Worm (Caenorhabditis elegans) whole organism, young adult: ENCODE measurements around the gene cyp-25A2.

Experiments
- B0019.2 ChIP-seq: fragments of 200-800 bp; sonication (Bioruptor generic); conservative IDR thresholded peaks from 2 replicates; pipeline ENCODE4 v1.3.6; 2022; ENCODE audit warnings: missing genetic modification reagents, missing genetic modification characterization, missing compliant biosample characterization
- B0261.1 ChIP-seq: sonication (generic microtip); optimal IDR thresholded peaks from 2 replicates; lab custom pipeline; 2016; ENCODE audit warnings: mild to moderate bottlenecking, missing genetic modification characterization, moderate library complexity, missing compliant biosample characterization
- C17E4.6 ChIP-seq: fragments of 200-800 bp; sonication (Bioruptor generic); IDR thresholded peaks from 2 replicates; pipeline ENCODE4 v1.3.6; 2022; ENCODE audit warnings: missing genetic modification reagents, missing genetic modification characterization, missing compliant biosample characterization
- D2030.7 ChIP-seq: fragments of 200-800 bp; sonication (Bioruptor generic); IDR thresholded peaks from 2 replicates; pipeline ENCODE4 v1.3.6; 2022; ENCODE audit warnings: missing genetic modification reagents, missing genetic modification characterization, missing compliant biosample characterization
- F33H1.4 ChIP-seq: fragments of 200-800 bp; sonication (Bioruptor generic); IDR thresholded peaks from 2 replicates; pipeline ENCODE4 v1.3.6; 2022; ENCODE audit warnings: missing genetic modification reagents, missing genetic modification characterization, missing compliant biosample characterization
- F39B2.1 ChIP-seq: fragments of 200-800 bp; sonication (Bioruptor generic); IDR thresholded peaks from 2 replicates; pipeline ENCODE4 v1.3.6; 2022; ENCODE audit warnings: missing genetic modification reagents, missing genetic modification characterization, missing compliant biosample characterization
- F57C9.4 ChIP-seq: sonication (generic microtip); optimal IDR thresholded peaks from 2 replicates; lab custom pipeline; 2017; ENCODE audit warnings: mild to moderate bottlenecking, missing genetic modification characterization, missing compliant biosample characterization
- K12H6.12 ChIP-seq: fragments of 200-800 bp; sonication (Bioruptor generic); optimal IDR thresholded peaks from 2 replicates; lab custom pipeline; 2018; ENCODE audit warnings: mild to moderate bottlenecking, missing genetic modification characterization, missing compliant biosample characterization
- Y95B8A.8 ChIP-seq: fragments of 200-800 bp; sonication (Bioruptor generic); IDR thresholded peaks from 2 replicates; pipeline ENCODE4 v1.3.6; 2022; ENCODE audit warnings: missing genetic modification reagents, missing genetic modification characterization, missing compliant biosample characterization
- ZK185.1 ChIP-seq: sonication (generic microtip); optimal IDR thresholded peaks from 2 replicates; lab custom pipeline; 2016; ENCODE audit warnings: mild to moderate bottlenecking, missing genetic modification characterization, missing compliant biosample characterization; ENCODE audit not compliant: poor library complexity, severe bottlenecking
- ama-1 ChIP-seq, 3 experiments: fragments of 150-350 bp in 1 of 3; sonication (generic microtip) in 2 of 3; optimal IDR thresholded peaks; 2 replicates each; lab custom pipeline; 2014 to 2018; ENCODE audit warnings: missing biosample characterization in 2 of 3, missing genetic modification characterization in 2 of 3, missing genetic modification reagents in 2 of 3
- attf-6 ChIP-seq: fragments of 200-800 bp; sonication (Bioruptor generic); IDR thresholded peaks from 2 replicates; pipeline ENCODE4 v1.3.6; 2022; ENCODE audit warnings: missing genetic modification reagents, missing genetic modification characterization, missing compliant biosample characterization
- ccch-3 ChIP-seq: fragments of 200-800 bp; sonication (Bioruptor generic); optimal IDR thresholded peaks from 2 replicates; lab custom pipeline; 2018; ENCODE audit warnings: mild to moderate bottlenecking, missing genetic modification characterization, missing compliant biosample characterization
- cebp-2 ChIP-seq: fragments of 200-800 bp; sonication (Bioruptor generic); IDR thresholded peaks from 2 replicates; pipeline ENCODE4 v1.3.6; 2022; ENCODE audit warnings: missing genetic modification characterization, missing compliant biosample characterization
- ceh-27 ChIP-seq: fragments of 200-800 bp; sonication (Bioruptor generic); optimal IDR thresholded peaks from 2 replicates; lab custom pipeline; 2018; ENCODE audit warnings: mild to moderate bottlenecking, missing genetic modification characterization, moderate library complexity, missing compliant biosample characterization
- ceh-79 ChIP-seq: sonication (generic microtip); optimal IDR thresholded peaks from 2 replicates; lab custom pipeline; 2017; ENCODE audit warnings: mild to moderate bottlenecking, missing genetic modification characterization, missing compliant biosample characterization
- dpl-1 ChIP-seq: fragments of 150-350 bp; optimal IDR thresholded peaks from 2 replicates; lab custom pipeline; 2014; ENCODE audit warnings: missing biosample characterization, missing genetic modification reagents, missing genetic modification characterization
- egl-18 ChIP-seq: fragments of 200-800 bp; sonication (Bioruptor generic); IDR thresholded peaks from 2 replicates; pipeline ENCODE4 v1.3.6; 2022; ENCODE audit warnings: missing genetic modification reagents, missing genetic modification characterization, missing compliant biosample characterization
- egl-44 ChIP-seq: fragments of 200-800 bp; sonication (Bioruptor generic); IDR thresholded peaks from 2 replicates; pipeline ENCODE4 v1.3.6; 2022; ENCODE audit warnings: missing genetic modification reagents, missing genetic modification characterization, missing compliant biosample characterization
- ets-4 ChIP-seq: fragments of 200-800 bp; sonication (Bioruptor generic); optimal IDR thresholded peaks from 2 replicates; lab custom pipeline; 2018; ENCODE audit warnings: mild to moderate bottlenecking, missing genetic modification characterization, missing compliant biosample characterization
- hlh-12 ChIP-seq: sonication (generic microtip); optimal IDR thresholded peaks from 2 replicates; lab custom pipeline; 2016; ENCODE audit warnings: missing genetic modification characterization, missing compliant biosample characterization
- lin-26 ChIP-seq: fragments of 200-800 bp; sonication (Bioruptor generic); IDR thresholded peaks from 2 replicates; pipeline ENCODE4 v1.3.6; 2022; ENCODE audit warnings: missing genetic modification reagents, missing genetic modification characterization, missing compliant biosample characterization
- lsl-1 ChIP-seq: fragments of 200-800 bp; sonication (Bioruptor generic); optimal IDR thresholded peaks from 2 replicates; lab custom pipeline; 2018; ENCODE audit warnings: mild to moderate bottlenecking, missing genetic modification characterization, moderate library complexity, missing compliant biosample characterization
- mcd-1 ChIP-seq: fragments of 200-800 bp; sonication (Bioruptor generic); IDR thresholded peaks from 2 replicates; pipeline ENCODE4 v1.3.6; 2022; ENCODE audit warnings: missing genetic modification reagents, missing genetic modification characterization, missing compliant biosample characterization
- mel-28 ChIP-seq: sonication (generic microtip); optimal IDR thresholded peaks from 2 replicates; lab custom pipeline; 2016; ENCODE audit warnings: borderline replicate concordance, mild to moderate bottlenecking, missing genetic modification characterization, missing compliant biosample characterization
- mxl-1 ChIP-seq: sonication (generic microtip); optimal IDR thresholded peaks from 2 replicates; lab custom pipeline; 2016; ENCODE audit warnings: missing genetic modification characterization, missing compliant biosample characterization
- nfyb-1 ChIP-seq: fragments of 200-800 bp; sonication (Bioruptor generic); IDR thresholded peaks from 2 replicates; pipeline ENCODE4 v1.3.6; 2022; ENCODE audit warnings: missing genetic modification reagents, missing genetic modification characterization, missing compliant biosample characterization
- nhr-120 ChIP-seq: fragments of 200-800 bp; sonication (Bioruptor generic); IDR thresholded peaks from 2 replicates; pipeline ENCODE4 v1.3.6; 2022; ENCODE audit warnings: missing genetic modification characterization, missing compliant biosample characterization
- nhr-27 ChIP-seq: fragments of 200-800 bp; sonication (Bioruptor generic); optimal IDR thresholded peaks from 2 replicates; lab custom pipeline; 2018; ENCODE audit warnings: mild to moderate bottlenecking, missing genetic modification characterization, moderate library complexity, missing compliant biosample characterization
- pbrm-1 ChIP-seq: fragments of 200-800 bp; sonication (Bioruptor generic); IDR thresholded peaks from 2 replicates; pipeline ENCODE4 v1.3.6; 2022; ENCODE audit warnings: missing genetic modification reagents, missing genetic modification characterization, missing compliant biosample characterization
- rcor-1 ChIP-seq: fragments of 200-800 bp; sonication (Bioruptor generic); IDR thresholded peaks from 2 replicates; pipeline ENCODE4 v1.3.6; 2022; ENCODE audit warnings: missing genetic modification reagents, missing genetic modification characterization, missing compliant biosample characterization
- rec-8 ChIP-seq, 2 experiments: sonication (generic microtip); optimal IDR thresholded peaks; 2 replicates each; lab custom pipeline; 2016; ENCODE audit warnings: mild to moderate bottlenecking in 2 of 2, missing genetic modification characterization in 2 of 2, missing genetic modification reagents in 2 of 2, missing genotype in 2 of 2, missing biosample characterization in 1 of 2, missing compliant biosample characterization in 1 of 2, moderate library complexity in 1 of 2
- rpc-1 ChIP-seq, 2 experiments: fragments of 150-350 bp in 1 of 2; sonication (generic microtip) in 1 of 2; optimal IDR thresholded peaks; 2 replicates each; lab custom pipeline; 2014 to 2018; ENCODE audit warnings: missing biosample characterization in 1 of 2, missing genetic modification characterization in 1 of 2, missing genetic modification reagents in 1 of 2, missing genotype in 1 of 2
- sdz-38 ChIP-seq: sonication (generic microtip); optimal IDR thresholded peaks from 2 replicates; lab custom pipeline; 2016; ENCODE audit warnings: missing genotype, missing genetic modification characterization, missing compliant biosample characterization
- snpc-1.1 ChIP-seq: sonication (generic microtip); optimal IDR thresholded peaks from 2 replicates; lab custom pipeline; 2017; ENCODE audit warnings: missing genetic modification characterization, mild to moderate bottlenecking, missing compliant biosample characterization, antibody characterized with exemption, moderate library complexity, missing genotype, missing genetic modification reagents; ENCODE audit not compliant: insufficient read depth
- snpc-1.3 ChIP-seq: sonication (generic microtip); optimal IDR thresholded peaks from 2 replicates; lab custom pipeline; 2017; ENCODE audit warnings: missing genetic modification characterization, mild to moderate bottlenecking, missing compliant biosample characterization, antibody characterized with exemption, moderate library complexity, missing genotype, missing genetic modification reagents; ENCODE audit not compliant: insufficient read depth
- snpc-4 ChIP-seq, 5 experiments: fragments of 150-350 bp in 1 of 5; sonication (generic microtip) in 4 of 5; optimal IDR thresholded peaks; 2 replicates each; lab custom pipeline; 2014 to 2018; ENCODE audit warnings: missing genetic modification characterization in 5 of 5, missing biosample characterization in 3 of 5, antibody characterized with exemption in 2 of 5, mild to moderate bottlenecking in 2 of 5, missing compliant biosample characterization in 2 of 5, missing genotype in 2 of 5, moderate library complexity in 2 of 5, missing genetic modification reagents in 1 of 5
- tbx-9 ChIP-seq: sonication (generic microtip); optimal IDR thresholded peaks from 2 replicates; lab custom pipeline; 2016; ENCODE audit warnings: borderline replicate concordance, missing genetic modification characterization, inconsistent platforms, missing compliant biosample characterization
- unc-62 ChIP-seq: fragments of 150-350 bp; optimal IDR thresholded peaks from 2 replicates; lab custom pipeline; 2014; ENCODE audit warnings: missing biosample characterization, missing genetic modification reagents, missing genetic modification characterization
- zfh-2 ChIP-seq: fragments of 200-800 bp; sonication (Bioruptor generic); conservative IDR thresholded peaks from 2 replicates; pipeline ENCODE4 v1.3.6; 2022; ENCODE audit warnings: missing genetic modification reagents, missing genetic modification characterization, missing compliant biosample characterization
- zim-3 ChIP-seq: sonication (generic microtip); optimal IDR thresholded peaks from 2 replicates; lab custom pipeline; 2017; ENCODE audit warnings: mild to moderate bottlenecking, missing genetic modification characterization, moderate library complexity, missing compliant biosample characterization
- ztf-22 ChIP-seq: fragments of 200-800 bp; sonication (Bioruptor generic); optimal IDR thresholded peaks from 2 replicates; lab custom pipeline; 2018; ENCODE audit warnings: mild to moderate bottlenecking, missing genetic modification characterization, moderate library complexity, missing compliant biosample characterization
- ztf-26 ChIP-seq: sonication (generic microtip); optimal IDR thresholded peaks from 2 replicates; lab custom pipeline; 2017; ENCODE audit warnings: missing genetic modification characterization, missing compliant biosample characterization
- ztf-3 ChIP-seq: fragments of 200-800 bp; sonication (Bioruptor generic); optimal IDR thresholded peaks from 2 replicates; lab custom pipeline; 2018; ENCODE audit warnings: mild to moderate bottlenecking, missing genetic modification characterization, missing compliant biosample characterization
- ztf-6 ChIP-seq: fragments of 200-800 bp; sonication (Bioruptor generic); IDR thresholded peaks from 2 replicates; pipeline ENCODE4 v1.3.6; 2022; ENCODE audit warnings: missing genetic modification reagents, missing genetic modification characterization, missing compliant biosample characterization

Gene cyp-25A2

ce11 chrIII:3867378-3867904 is 32.4 kb downstream of the cyp-25A2 start, which contains the start of gene rpl-3 (continued):
- TF ChIP-seq ama-1 (optimal IDR thresholded peaks at IDR 0.05; lab: Kevin White, UChicago) (no peak), ama-1 (GFP tag; optimal IDR thresholded peaks at IDR 0.05; lab: Kevin White, UChicago) (peak; percentile 83 to 92), ceh-79 (tag; lab: Kevin White, UChicago) (peak; percentile 100), nfyb-1 (GFP tag; lab: Robert Waterston, UW) (peak; percentile 100), snpc-4 (GFP tag; optimal IDR thresholded peaks at IDR 0.05; lab: Kevin White, UChicago) (peak; percentile 95), snpc-4 (tag; optimal IDR thresholded peaks at IDR 0.05; lab: Kevin White, UChicago) (peak; percentile 94 to 96 (median 96)), rpc-1 (optimal IDR thresholded peaks at IDR 0.05; lab: Kevin White, UChicago) (peak; percentile 52), rpc-1 (tag; optimal IDR thresholded peaks at IDR 0.05; lab: Kevin White, UChicago) (peak; percentile 21), snpc-1.3 (tag; lab: Kevin White, UChicago) (peak; percentile 98), D2030.7 (GFP tag; lab: Robert Waterston, UW) (peak; percentile 100), B0019.2 (peak; percentile 100), egl-18 (peak; percentile 100), mxl-1 (tag; lab: Kevin White, UChicago) (peak; percentile 92), ceh-27 (GFP tag; lab: Kevin White, UChicago) (peak; percentile 100), snpc-1.1 (tag; lab: Kevin White, UChicago) (peak; percentile 90), rcor-1 (GFP tag; lab: Robert Waterston, UW) (peak; percentile 100), nhr-27 (peak; percentile 99), zfh-2 (peak; percentile 98), K12H6.12 (tag; lab: Kevin White, UChicago) (peak; percentile 100), B0261.1 (tag; lab: Kevin White, UChicago) (peak; percentile 56), mcd-1 (GFP tag; lab: Robert Waterston, UW) (peak; percentile 100), lin-26 (peak; percentile 99), tbx-9 (tag; lab: Kevin White, UChicago) (peak; percentile 91), attf-6 (GFP tag; lab: Robert Waterston, UW) (peak; percentile 93), C17E4.6 (peak; percentile 100), lsl-1 (GFP tag; lab: Kevin White, UChicago) (peak; percentile 100), cebp-2 (peak; percentile 100), unc-62 (GFP tag; lab: Kevin White, UChicago) (peak; percentile 86), ztf-6 (GFP tag; lab: Robert Waterston, UW) (peak; percentile 100), F39B2.1 (peak; percentile 98), Y95B8A.8 (GFP tag; lab: Robert Waterston, UW) (peak; percentile 100), mel-28 (tag; lab: Kevin White, UChicago) (peak; percentile 93), ets-4 (GFP tag; lab: Kevin White, UChicago) (peak; percentile 100), ccch-3 (GFP tag; lab: Kevin White, UChicago) (peak; percentile 99), nhr-120 (peak; percentile 99), F33H1.4 (GFP tag; lab: Robert Waterston, UW) (peak; percentile 99), sdz-38 (tag; lab: Kevin White, UChicago) (no peak), F57C9.4 (peak; percentile 99), rec-8 (tag; optimal IDR thresholded peaks at IDR 0.05; lab: Kevin White, UChicago) (peak; percentile 95 to 99), egl-44 (GFP tag; lab: Robert Waterston, UW) (peak; percentile 99), pbrm-1 (GFP tag; lab: Robert Waterston, UW) (peak; percentile 100), ZK185.1 (tag; lab: Kevin White, UChicago) (peak; percentile 99), zim-3 (peak; percentile 99), ztf-22 (GFP tag; lab: Kevin White, UChicago) (peak; percentile 100), ztf-3 (GFP tag; lab: Kevin White, UChicago) (peak; percentile 99), ztf-26 (tag; lab: Kevin White, UChicago) (peak; percentile 100), hlh-12 (tag; lab: Kevin White, UChicago) (peak; percentile 40), dpl-1 (GFP tag; lab: Kevin White, UChicago) (peak; percentile 100)
